Worm (Caenorhabditis elegans) whole organism, early embryonic: ENCODE data around the gene btb-11.

Experiments used
- F13C5.2 ChIP-seq: sonication (generic microtip); optimal IDR thresholded peaks from 2 replicates; lab custom pipeline; 2017; ENCODE audit warnings: mild to moderate bottlenecking, missing genetic modification characterization, inconsistent platforms, missing compliant biosample characterization
- aly-1 ChIP-seq: sonication (generic microtip); optimal IDR thresholded peaks from 2 replicates; lab custom pipeline; 2016; ENCODE audit warnings: missing genetic modification characterization, missing compliant biosample characterization
- hmbx-1 ChIP-seq: sonication (generic microtip); optimal IDR thresholded peaks from 2 replicates; lab custom pipeline; 2016; ENCODE audit warnings: mild to moderate bottlenecking, missing genetic modification characterization, missing compliant biosample characterization
- hnd-1 ChIP-seq: sonication (generic microtip); optimal IDR thresholded peaks from 2 replicates; lab custom pipeline; 2016; ENCODE audit warnings: missing genetic modification characterization, missing compliant biosample characterization
- tbx-11 ChIP-seq: fragments of 200-800 bp; sonication (Bioruptor generic); IDR thresholded peaks from 2 replicates; pipeline ENCODE4 v1.3.6; 2022; ENCODE audit warnings: missing genetic modification characterization, missing compliant biosample characterization

ce11 chrII:1045692-1046091 is 21.1 kb upstream of the btb-11 start, which contains the start of gene str-148:
- no peak for TF ChIP-seq aly-1
- no peak for TF ChIP-seq tbx-11 (GFP tag; lab: Robert Waterston, UW)
- TF ChIP-seq hmbx-1 (tag; lab: Kevin White, UChicago): no peak
- no peak for TF ChIP-seq hnd-1 (tag; lab: Kevin White, UChicago)
- TF ChIP-seq F13C5.2: no peak
